Fruit fly (Drosophila melanogaster): ENCODE data around the gene Nhe1.

Nhe1 gene

dm6 chr2L:94639-95059 lies 11.9 kb downstream of the Nhe1 start, which contains the start of gene Zir (continued):
- TF ChIP-seq Stat92E (GFP tag; optimal IDR thresholded peaks at IDR 0.05) (no peak), CG6791 (GFP tag; IDR thresholded peaks at IDR 0.05; ENCODE audit: partially characterized antibody) (peak; percentile 58; the same call in 2 of the 3 replicates), CG2129 (GFP tag; IDR thresholded peaks at IDR 0.05; ENCODE audit: partially characterized antibody) (peak; percentile 45; the same call in 1 of the 2 replicates), CG7357 (GFP tag; IDR thresholded peaks at IDR 0.05) (no peak), trem (tag; optimal IDR thresholded peaks at IDR 0.05) (peak; percentile 30), CG31441 (GFP tag; IDR thresholded peaks at IDR 0.05) (no peak), tap (tag; optimal IDR thresholded peaks at IDR 0.05) (no peak), dimm (GFP tag; IDR thresholded peaks at IDR 0.05) (no peak), jigr1 (GFP tag; IDR thresholded peaks at IDR 0.05) (no peak), Atf6 (GFP tag; IDR thresholded peaks at IDR 0.05) (peak; percentile 15; the same call in 1 of the 2 replicates), CG17829 (tag; optimal IDR thresholded peaks at IDR 0.05) (peak; percentile 23), z (GFP tag; IDR thresholded peaks at IDR 0.05) (no peak), Ets97D (GFP tag; optimal IDR thresholded peaks at IDR 0.05) (peak; percentile 36), Mes4 (GFP tag; optimal IDR thresholded peaks at IDR 0.05) (no peak), chinmo (GFP tag; IDR thresholded peaks at IDR 0.05; ENCODE audit: partially characterized antibody) (peak; percentile 77; the same call in 2 of the 4 replicates), tgo (GFP tag; IDR thresholded peaks at IDR 0.05) (no peak), CG30020 (tag; optimal IDR thresholded peaks at IDR 0.05) (peak; percentile 75), Elba2 (GFP tag; optimal IDR thresholded peaks at IDR 0.05) (no peak), CG32772 (GFP tag; IDR thresholded peaks at IDR 0.05) (no peak), tna (GFP tag; IDR thresholded peaks at IDR 0.05; ENCODE audit: partially characterized antibody) (peak; percentile 77), CG15696 (tag; optimal IDR thresholded peaks at IDR 0.05) (no peak), Nf-YA (GFP tag; IDR thresholded peaks at IDR 0.05) (no peak), CG9797 (GFP tag; optimal IDR thresholded peaks at IDR 0.05) (no peak), zf30C (GFP tag; optimal IDR thresholded peaks at IDR 0.05) (no peak), HLH4C (GFP tag; IDR thresholded peaks at IDR 0.05; ENCODE audit: partially characterized antibody) (peak; percentile 73), aop (GFP tag; IDR thresholded peaks at IDR 0.05) (no peak), Dll (GFP tag; IDR thresholded peaks at IDR 0.05; ENCODE audit: partially characterized antibody) (peak; percentile 66; the same call in 2 of the 4 replicates), Dp (GFP tag; optimal IDR thresholded peaks at IDR 0.05) (peak; percentile 16), CG3995 (GFP tag; optimal IDR thresholded peaks at IDR 0.05) (no peak), gcm (GFP tag; optimal IDR thresholded peaks at IDR 0.05) (no peak), btn (GFP tag; optimal IDR thresholded peaks at IDR 0.05) (no peak), lov (optimal IDR thresholded peaks at IDR 0.05) (no peak), lov (GFP tag; IDR thresholded peaks at IDR 0.05) (no peak), en (GFP tag; optimal IDR thresholded peaks at IDR 0.05) (no peak), vvl (GFP tag; IDR thresholded peaks at IDR 0.05) (peak; percentile 45; the same call in 1 of the 2 replicates), cad (GFP tag; optimal IDR thresholded peaks at IDR 0.05) (no peak), CG34224 (GFP tag; IDR thresholded peaks at IDR 0.05; ENCODE audit: partially characterized antibody) (peak; percentile 66), CG14860 (GFP tag; IDR thresholded peaks at IDR 0.05; ENCODE audit: partially characterized antibody) (peak; percentile 48; the same call in 1 of the 3 replicates), knrl (GFP tag; IDR thresholded peaks at IDR 0.05; ENCODE audit: partially characterized antibody) (no peak; the same call in 1 of the 3 replicates), CG1832 (GFP tag; optimal IDR thresholded peaks at IDR 0.05) (no peak), sens-2 (GFP tag; IDR thresholded peaks at IDR 0.05) (no peak), BEAF-32 (GFP tag; optimal IDR thresholded peaks at IDR 0.05) (peak; percentile 59), CG16813 (GFP tag; IDR thresholded peaks at IDR 0.05; ENCODE audit: partially characterized antibody) (peak; percentile 57; the same call in 2 of the 3 replicates), wor (GFP tag; IDR thresholded peaks at IDR 0.05) (no peak), YL-1 (GFP tag; optimal IDR thresholded peaks at IDR 0.05) (peak; percentile 40), CG9437 (GFP tag; optimal IDR thresholded peaks at IDR 0.05) (peak; percentile 26), stwl (tag; optimal IDR thresholded peaks at IDR 0.05) (peak; percentile 33), ab (GFP tag; optimal IDR thresholded peaks at IDR 0.05) (no peak), CG5180 (GFP tag; optimal IDR thresholded peaks at IDR 0.05) (no peak), CG13775 (GFP tag; optimal IDR thresholded peaks at IDR 0.05) (peak; percentile 0)

Data from whole organism, embryonic.